Worm (Caenorhabditis elegans): ENCODE measurements around the gene C31B8.9.

The C31B8.9 gene

ce11 chrV:2892976-2893375, 19.8 kb downstream of the C31B8.9 start, which contains the start of gene srh-127:
srh-127 (plus strand) TSS chrV:2893276.
- TF ChIP-seq T23F11.4 (GFP tag; optimal IDR thresholded peaks at IDR 0.05) (no peak), ceh-31 (tag; optimal IDR thresholded peaks at IDR 0.05) (no peak), ref-2 (tag; optimal IDR thresholded peaks at IDR 0.05) (no peak), K09A11.1 (tag; optimal IDR thresholded peaks at IDR 0.05; ENCODE audit: insufficient read depth) (no peak), ceh-19 (GFP tag; optimal IDR thresholded peaks at IDR 0.05) (no peak), ceh-14 (tag; optimal IDR thresholded peaks at IDR 0.05) (no peak), pha-4 (tag; optimal IDR thresholded peaks at IDR 0.05) (no peak), pax-1 (tag; optimal IDR thresholded peaks at IDR 0.05) (no peak), pros-1 (tag; optimal IDR thresholded peaks at IDR 0.05) (no peak), ceh-34 (tag; optimal IDR thresholded peaks at IDR 0.05) (no peak), ceh-22 (tag; optimal IDR thresholded peaks at IDR 0.05) (no peak), ceh-9 (tag; optimal IDR thresholded peaks at IDR 0.05) (no peak), fkh-10 (GFP tag; optimal IDR thresholded peaks at IDR 0.05) (no peak), unc-86 (tag; optimal IDR thresholded peaks at IDR 0.05) (no peak), pqm-1 (tag; optimal IDR thresholded peaks at IDR 0.05) (no peak), tbx-7 (tag; optimal IDR thresholded peaks at IDR 0.05) (no peak), lim-6 (tag; optimal IDR thresholded peaks at IDR 0.05) (no peak)

DNA sequence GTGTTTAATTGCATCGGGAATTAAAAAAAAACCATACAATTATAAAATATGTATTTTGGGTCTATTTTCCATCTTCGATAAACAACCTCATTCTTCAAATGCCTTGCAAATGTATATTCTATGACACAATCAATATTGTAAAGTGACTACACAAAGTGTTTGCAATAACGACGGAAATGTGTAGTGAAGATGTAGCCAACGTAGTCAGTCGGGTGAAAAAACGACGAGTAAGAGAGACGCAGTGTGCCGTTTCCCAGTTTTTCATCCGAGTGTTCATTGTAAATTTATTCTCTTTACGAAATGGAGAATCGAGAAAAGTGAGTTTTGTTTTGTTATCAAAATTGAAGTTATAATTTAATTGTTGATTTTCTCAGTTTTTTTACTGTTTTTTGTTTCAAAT, 20.9 kb downstream of the C31B8.9 start, which contains the start of gene F37B4.15:
Gene F37B4.15 (plus strand): TSS at position 301 of the 400 bp plus-strand sequence.
- TF ChIP-seq ceh-22 (tag; optimal IDR thresholded peaks at IDR 0.05) (no peak), dmd-4 (tag; optimal IDR thresholded peaks at IDR 0.05; ENCODE audit: borderline replicate concordance) (no peak), che-1 (tag; optimal IDR thresholded peaks at IDR 0.05) (no peak), tbx-7 (tag; optimal IDR thresholded peaks at IDR 0.05) (no peak), K09A11.1 (tag; optimal IDR thresholded peaks at IDR 0.05; ENCODE audit: insufficient read depth) (no peak), fkh-10 (GFP tag; optimal IDR thresholded peaks at IDR 0.05) (no peak), hlh-8 (tag; optimal IDR thresholded peaks at IDR 0.05) (no peak), ceh-31 (tag; optimal IDR thresholded peaks at IDR 0.05) (no peak), tbx-2 (tag; optimal IDR thresholded peaks at IDR 0.05) (no peak), ama-1 (optimal IDR thresholded peaks at IDR 0.05) (no peak), ceh-48 (tag; optimal IDR thresholded peaks at IDR 0.05) (no peak), madf-2 (tag; optimal IDR thresholded peaks at IDR 0.05) (no peak), ceh-6 (GFP tag; optimal IDR thresholded peaks at IDR 0.05) (no peak), sox-4 (tag; optimal IDR thresholded peaks at IDR 0.05) (no peak), elt-2 (tag; optimal IDR thresholded peaks at IDR 0.05) (no peak), dve-1 (tag; optimal IDR thresholded peaks at IDR 0.05) (no peak), hlh-15 (tag; optimal IDR thresholded peaks at IDR 0.05) (no peak)

DNA sequence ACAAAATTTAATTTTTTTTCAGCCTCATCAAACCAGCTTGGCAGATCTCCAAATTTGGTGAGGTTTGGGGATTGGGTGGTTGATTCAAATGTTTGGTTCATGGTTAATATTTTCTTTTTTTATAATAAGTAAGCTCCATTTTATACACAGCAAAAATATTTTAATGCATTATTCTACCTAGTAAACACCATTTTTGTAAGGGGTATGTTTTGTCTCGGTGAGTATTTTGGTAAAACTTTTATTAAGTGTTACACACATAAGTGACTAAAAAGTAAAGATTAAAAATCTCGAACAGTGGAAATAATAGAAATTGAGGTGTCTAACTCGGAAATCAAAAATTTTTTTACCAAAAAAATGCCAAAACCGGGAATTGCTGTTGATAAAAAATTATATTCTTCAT, 24.1 kb downstream of the C31B8.9 start, which contains the start of gene srw-4:
Gene srw-4 (minus strand): TSS at position 101 of the 400 bp plus-strand sequence.
- no peak for TF ChIP-seq unc-86 (tag; optimal IDR thresholded peaks at IDR 0.05)
- no peak for TF ChIP-seq sox-2 (GFP tag; IDR thresholded peaks at IDR 0.05)
- no peak for TF ChIP-seq lin-11 (tag; optimal IDR thresholded peaks at IDR 0.05)
- TF ChIP-seq hlh-15 (tag; optimal IDR thresholded peaks at IDR 0.05), result no peak
- TF ChIP-seq ztf-16 (tag; optimal IDR thresholded peaks at IDR 0.05), result no peak
- TF ChIP-seq ceh-19 (GFP tag; optimal IDR thresholded peaks at IDR 0.05), result no peak
- no peak for TF ChIP-seq che-1 (tag; optimal IDR thresholded peaks at IDR 0.05)
- TF ChIP-seq pat-9 (tag; optimal IDR thresholded peaks at IDR 0.05), result no peak

- no peak for TF ChIP-seq ceh-19 (GFP tag; optimal IDR thresholded peaks at IDR 0.05)
- no peak for TF ChIP-seq tbx-7 (tag; optimal IDR thresholded peaks at IDR 0.05)
- no peak for TF ChIP-seq hlh-15 (tag; optimal IDR thresholded peaks at IDR 0.05)
- no peak for TF ChIP-seq ceh-45 (GFP tag; IDR thresholded peaks at IDR 0.05)
These were observed 24.5 kb downstream of the C31B8.9 start for ce11 chrV:2888265-2888664.

DNA sequence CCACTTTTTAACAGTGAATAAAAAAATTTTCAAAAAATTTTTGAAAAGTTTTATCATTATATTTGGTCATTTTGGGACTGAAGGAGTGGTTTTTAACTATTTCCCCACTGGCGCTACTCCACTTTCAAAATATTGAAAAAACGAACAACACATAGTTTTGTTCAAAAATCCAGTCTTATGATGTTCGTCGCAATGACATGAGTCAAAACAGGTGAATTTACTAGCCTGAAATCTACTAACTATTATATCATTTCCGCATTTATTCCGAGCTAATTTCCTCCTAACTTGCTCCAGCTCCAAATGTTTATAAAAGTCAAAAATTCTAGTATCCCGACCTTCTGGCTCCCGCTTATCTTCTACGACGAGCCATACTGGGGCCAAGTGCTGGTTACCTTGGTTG, 28.4 kb downstream of the C31B8.9 start, which contains the start of gene sre-24:
Gene sre-24 (plus strand): TSS at position 301 of the 400 bp plus-strand sequence.
- TF ChIP-seq gmeb-2 (tag; optimal IDR thresholded peaks at IDR 0.05) (no peak), tbx-7 (tag; optimal IDR thresholded peaks at IDR 0.05) (no peak), lin-11 (tag; optimal IDR thresholded peaks at IDR 0.05) (no peak), unc-55 (GFP tag; optimal IDR thresholded peaks at IDR 0.05) (no peak), sdc-2 (tag; optimal IDR thresholded peaks at IDR 0.05) (no peak), unc-86 (tag; optimal IDR thresholded peaks at IDR 0.05) (no peak), mec-3 (tag; optimal IDR thresholded peaks at IDR 0.05; ENCODE audit: borderline replicate concordance) (no peak), ceh-2 (tag; optimal IDR thresholded peaks at IDR 0.05) (no peak), che-1 (tag; optimal IDR thresholded peaks at IDR 0.05) (no peak), ceh-22 (tag; optimal IDR thresholded peaks at IDR 0.05) (no peak), K02D7.2 (tag; optimal IDR thresholded peaks at IDR 0.05) (no peak), dmd-4 (tag; optimal IDR thresholded peaks at IDR 0.05; ENCODE audit: borderline replicate concordance) (no peak), hlh-13 (GFP tag; optimal IDR thresholded peaks at IDR 0.05) (no peak)
